Worm (Caenorhabditis elegans) whole organism, L4 larva: ENCODE measurements around the gene F54E7.6.

ENCODE experiments used
- F44E2.7 ChIP-seq: fragments of 200-800 bp; sonication (Bioruptor generic); IDR thresholded peaks from 2 replicates; pipeline ENCODE4 v2.1.2; 2022; ENCODE audit warnings: missing genetic modification characterization, missing compliant biosample characterization
- T20F7.1 ChIP-seq: fragments of 200-800 bp; sonication (Bioruptor generic); optimal IDR thresholded peaks from 2 replicates; lab custom pipeline; 2018; ENCODE audit warnings: mild to moderate bottlenecking, missing genetic modification characterization, missing compliant biosample characterization
- Y75B8A.6 ChIP-seq: fragments of 200-800 bp; sonication (Bioruptor generic); IDR thresholded peaks from 2 replicates; pipeline ENCODE4 v1.3.6; 2022; ENCODE audit warnings: missing genetic modification reagents, missing genetic modification characterization, missing compliant biosample characterization
- aha-1 ChIP-seq: fragments of 150-350 bp; peaks from one replicate; lab custom pipeline; 2014; ENCODE audit warnings: missing biosample characterization, missing genetic modification characterization
- arid-1 ChIP-seq: fragments of 200-800 bp; sonication (Bioruptor generic); conservative IDR thresholded peaks from 2 replicates; pipeline ENCODE4 v1.3.6; 2022; ENCODE audit warnings: missing genetic modification reagents, missing genetic modification characterization, missing compliant biosample characterization
- ceh-62 ChIP-seq: sonication (generic microtip); optimal IDR thresholded peaks from 2 replicates; lab custom pipeline; 2017; ENCODE audit warnings: missing biosample characterization, missing genetic modification characterization
- ceh-82 ChIP-seq: sonication (generic microtip); optimal IDR thresholded peaks from 2 replicates; lab custom pipeline; 2017; ENCODE audit warnings: missing biosample characterization, missing genetic modification characterization
- daf-16 ChIP-seq, 3 experiments: sonication (generic microtip); optimal IDR thresholded peaks; 2 replicates each; lab custom pipeline; 2016 to 2017; ENCODE audit warnings: missing genetic modification characterization in 3 of 3, missing genetic modification reagents in 3 of 3, mild to moderate bottlenecking in 2 of 3, missing compliant biosample characterization in 2 of 3, missing biosample characterization in 1 of 3, moderate library complexity in 1 of 3
- daf-8 ChIP-seq: fragments of 200-800 bp; sonication (Bioruptor generic); IDR thresholded peaks from 2 replicates; pipeline ENCODE4 v1.3.6; 2022; ENCODE audit warnings: missing genetic modification characterization, missing compliant biosample characterization
- dpl-1 ChIP-seq: fragments of 150-350 bp; optimal IDR thresholded peaks from 2 replicates; lab custom pipeline; 2014; ENCODE audit warnings: missing biosample characterization, missing genetic modification reagents, missing genetic modification characterization
- duxl-1 ChIP-seq: sonication (generic microtip); optimal IDR thresholded peaks from 2 replicates; lab custom pipeline; 2016; ENCODE audit warnings: mild to moderate bottlenecking, missing genetic modification characterization, moderate library complexity, missing compliant biosample characterization; ENCODE audit not compliant: poor library complexity
- fkh-10 ChIP-seq: fragments of 150-350 bp; optimal IDR thresholded peaks from 2 replicates; lab custom pipeline; 2014; ENCODE audit warnings: missing biosample characterization, missing genetic modification reagents, missing genetic modification characterization
- hlh-30 ChIP-seq: sonication (generic microtip); optimal IDR thresholded peaks from 2 replicates; lab custom pipeline; 2017; ENCODE audit warnings: antibody characterized with exemption, mild to moderate bottlenecking, missing genetic modification characterization, missing compliant biosample characterization; ENCODE audit not compliant: insufficient read depth
- hmg-1.1 ChIP-seq: fragments of 200-800 bp; sonication (Bioruptor generic); IDR thresholded peaks from 2 replicates; pipeline ENCODE4 v1.3.6; 2022; ENCODE audit warnings: missing genetic modification reagents, missing genetic modification characterization, missing compliant biosample characterization
- lin-38 ChIP-seq: fragments of 200-800 bp; sonication (Bioruptor generic); IDR thresholded peaks from 2 replicates; pipeline ENCODE4 v1.3.6; 2022; ENCODE audit warnings: missing genetic modification reagents, missing genetic modification characterization, missing compliant biosample characterization
- madf-9 ChIP-seq: fragments of 200-800 bp; sonication (Bioruptor generic); conservative IDR thresholded peaks from 2 replicates; pipeline ENCODE4 v1.3.6; 2022; ENCODE audit warnings: missing genetic modification reagents, missing genetic modification characterization, missing compliant biosample characterization
- mep-1 ChIP-seq: fragments of 150-350 bp; sonication (generic microtip); optimal IDR thresholded peaks from 3 replicates; lab custom pipeline; 2014; ENCODE audit warnings: missing biosample characterization, missing genetic modification characterization
- mes-2 ChIP-seq: sonication (generic microtip); optimal IDR thresholded peaks from 2 replicates; lab custom pipeline; 2016; ENCODE audit warnings: missing genotype, mild to moderate bottlenecking, missing genetic modification characterization, missing compliant biosample characterization; ENCODE audit not compliant: poor library complexity, severe bottlenecking
- mxl-3 ChIP-seq: fragments of 200-800 bp; sonication (Bioruptor generic); optimal IDR thresholded peaks from 2 replicates; lab custom pipeline; 2018; ENCODE audit warnings: mild to moderate bottlenecking, missing genetic modification characterization, missing compliant biosample characterization
- nhr-41 ChIP-seq: fragments of 200-800 bp; sonication (Bioruptor generic); IDR thresholded peaks from 2 replicates; pipeline ENCODE4 v1.3.6; 2022; ENCODE audit warnings: missing genetic modification reagents, missing genetic modification characterization, missing compliant biosample characterization
- nhr-6 ChIP-seq: fragments of 150-350 bp; optimal IDR thresholded peaks from 2 replicates; lab custom pipeline; 2014; ENCODE audit warnings: missing biosample characterization, missing genetic modification characterization
- nhr-77 ChIP-seq: fragments of 150-350 bp; optimal IDR thresholded peaks from 2 replicates; lab custom pipeline; 2014; ENCODE audit warnings: missing biosample characterization, missing genetic modification characterization
- pha-4 ChIP-seq, 2 experiments: fragments of 150-350 bp in 1 of 2; fragments of 200-800 bp in 1 of 2; sonication (Bioruptor generic) in 1 of 2; IDR thresholded peaks in 1 of 2; optimal IDR thresholded peaks in 1 of 2; 2 replicates each; pipeline versions ENCODE4 v1.3.6 to Lab custom; 2014 to 2022; ENCODE audit warnings: missing genetic modification characterization in 2 of 2, missing genetic modification reagents in 2 of 2, missing biosample characterization in 1 of 2, missing compliant biosample characterization in 1 of 2
- rbr-2 ChIP-seq: sonication (generic microtip); optimal IDR thresholded peaks from 2 replicates; lab custom pipeline; 2016; ENCODE audit warnings: missing genotype, missing genetic modification characterization, missing compliant biosample characterization
- saeg-2 ChIP-seq: fragments of 200-800 bp; sonication (Bioruptor generic); IDR thresholded peaks from 2 replicates; pipeline ENCODE4 v1.3.6; 2022; ENCODE audit warnings: missing genetic modification reagents, missing genetic modification characterization, missing compliant biosample characterization
- snpc-1.2 ChIP-seq: fragments of 200-800 bp; sonication (Bioruptor generic); IDR thresholded peaks from 2 replicates; pipeline ENCODE4 v1.3.6; 2022; ENCODE audit warnings: missing genetic modification reagents, missing genetic modification characterization, missing compliant biosample characterization
- spr-3 ChIP-seq: fragments of 200-800 bp; sonication (Bioruptor generic); optimal IDR thresholded peaks from 2 replicates; lab custom pipeline; 2018; ENCODE audit warnings: mild to moderate bottlenecking, missing genetic modification characterization, missing compliant biosample characterization
- unc-39 ChIP-seq: sonication (generic microtip); optimal IDR thresholded peaks from 2 replicates; lab custom pipeline; 2017; ENCODE audit warnings: missing biosample characterization, missing genetic modification characterization
- unc-62 ChIP-seq, 3 experiments: fragments of 150-350 bp in 1 of 3; sonication (generic microtip); optimal IDR thresholded peaks in 2 of 3; peaks in 1 of 3; 1 replicate in 1 of 3; 2 replicates in 2 of 3; lab custom pipeline; 2014 to 2017; ENCODE audit warnings: missing biosample characterization in 3 of 3, missing genetic modification characterization in 3 of 3, missing genetic modification reagents in 3 of 3, missing genotype in 1 of 3
- vab-7 ChIP-seq: fragments of 200-800 bp; sonication (Bioruptor generic); IDR thresholded peaks from 2 replicates; pipeline ENCODE4 v1.3.6; 2022; ENCODE audit warnings: missing genetic modification reagents, missing genetic modification characterization, missing compliant biosample characterization
- zfp-2 ChIP-seq: sonication (generic microtip); optimal IDR thresholded peaks from 2 replicates; lab custom pipeline; 2016; ENCODE audit warnings: mild to moderate bottlenecking, missing genetic modification characterization, missing compliant biosample characterization
- ztf-11 ChIP-seq: fragments of 150-350 bp; optimal IDR thresholded peaks from 2 replicates; lab custom pipeline; 2014; ENCODE audit warnings: missing biosample characterization, missing genetic modification characterization

The F54E7.6 gene

DNA sequence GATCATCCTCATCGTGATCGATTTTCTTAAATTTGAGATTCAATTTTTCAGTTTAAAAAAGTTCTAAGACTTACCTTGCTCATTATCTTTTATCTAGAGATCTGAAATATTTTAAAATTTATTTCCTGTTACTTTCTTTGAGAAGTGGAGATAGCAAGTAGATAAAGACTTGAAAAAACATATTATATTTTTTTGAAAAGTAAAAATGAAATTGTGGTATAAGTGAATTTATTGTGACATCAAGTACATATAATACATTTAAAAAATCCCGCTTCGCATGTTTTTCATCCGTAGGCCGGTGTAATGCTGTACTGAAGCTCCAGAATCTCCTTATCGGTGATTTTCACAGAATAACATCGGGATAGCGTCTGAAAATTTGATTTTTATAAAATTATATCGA, 36.4 kb upstream of the F54E7.6 start, which contains the start of gene B0336.7:
TSS of gene B0336.7 (minus strand) at position 101 of the 400 bp plus-strand sequence.
- TF ChIP-seq pha-4 (GFP tag; IDR thresholded peaks at IDR 0.05; lab: Robert Waterston, UW) (no peak), pha-4 (tag; optimal IDR thresholded peaks at IDR 0.05; lab: Kevin White, UChicago) (no peak), snpc-1.2 (GFP tag; lab: Robert Waterston, UW) (no peak), F44E2.7 (GFP tag; lab: Robert Waterston, UW) (no peak), aha-1 (tag; lab: Kevin White, UChicago) (peak; percentile 27), madf-9 (GFP tag; lab: Robert Waterston, UW) (no peak), ceh-82 (no peak)

- TF ChIP-seq nhr-77 (tag; lab: Kevin White, UChicago) = no peak
- no peak for TF ChIP-seq daf-8 (GFP tag; lab: Robert Waterston, UW)
- no peak for TF ChIP-seq mes-2 (tag; lab: Kevin White, UChicago)
- no peak for TF ChIP-seq mep-1 (tag; lab: Kevin White, UChicago)
- TF ChIP-seq T20F7.1 (GFP tag; lab: Kevin White, UChicago) = no peak
- no peak for TF ChIP-seq zfp-2
- TF ChIP-seq unc-39 (tag; lab: Kevin White, UChicago) = no peak
- no peak for TF ChIP-seq ceh-62 (tag; lab: Kevin White, UChicago)
- no peak for TF ChIP-seq spr-3 (GFP tag; lab: Kevin White, UChicago)
- TF ChIP-seq hmg-1.1 = no peak
- no peak for TF ChIP-seq ztf-11 (tag; lab: Kevin White, UChicago)
- TF ChIP-seq duxl-1 (tag; lab: Kevin White, UChicago) = no peak
- no peak for TF ChIP-seq vab-7
- TF ChIP-seq madf-9 (GFP tag; lab: Robert Waterston, UW) = no peak
- no peak for TF ChIP-seq arid-1 (GFP tag; lab: Robert Waterston, UW)
- TF ChIP-seq Y75B8A.6 = no peak
- no peak for TF ChIP-seq fkh-10 (GFP tag; lab: Kevin White, UChicago)
- no peak for TF ChIP-seq nhr-41 (GFP tag; lab: Robert Waterston, UW)
Measured at ce11 chrIII:5693736-5694135, 32.9 kb upstream of the F54E7.6 start, which contains the start of gene B0336.13. Gene B0336.13, plus strand, starts transcription at chrIII:5694036.

ce11 chrIII:5692690-5693089, 31.8 kb upstream of the F54E7.6 start, which contains the start of the genes abi-1 and arle-14:
Gene abi-1, minus strand, starts transcription at chrIII:5692740.
Gene arle-14, plus strand, starts transcription at chrIII:5692906.
- TF ChIP-seq lin-38 (GFP tag; lab: Robert Waterston, UW) (0 out of 2 replicates have a peak, but pooled peaks have one; percentile 25), hlh-30 (tag; lab: Kevin White, UChicago) (peak; percentile 17), daf-16 (GFP tag; optimal IDR thresholded peaks at IDR 0.05; lab: Kevin White, UChicago) (no peak), daf-16 (tag; optimal IDR thresholded peaks at IDR 0.05; lab: Kevin White, UChicago) (peak; percentile 12), mxl-3 (no peak), arid-1 (GFP tag; lab: Robert Waterston, UW) (no peak), dpl-1 (GFP tag; lab: Kevin White, UChicago) (peak; percentile 9), ceh-82 (no peak), mes-2 (tag; lab: Kevin White, UChicago) (peak; percentile 71), nhr-6 (peak; percentile 12), rbr-2 (tag; lab: Kevin White, UChicago) (peak; percentile 13)

- TF ChIP-seq unc-62 (GFP tag; optimal IDR thresholded peaks at IDR 0.05 in 1 of 2; lab: Kevin White, UChicago) (peak in 1 of 2 experiments; percentile 92), unc-62 (tag; optimal IDR thresholded peaks at IDR 0.05; lab: Kevin White, UChicago) (no peak), saeg-2 (GFP tag; lab: Robert Waterston, UW) (no peak), F44E2.7 (GFP tag; lab: Robert Waterston, UW) (0 out of 2 replicates have a peak, but pooled peaks have one; percentile 21)
Measured at ce11 chrIII:5691826-5692225, 30.9 kb upstream of the F54E7.6 start.
